Worm (Caenorhabditis elegans) whole organism, young adult: ENCODE data around the gene C56E6.4.

Source experiments
- B0019.2 ChIP-seq: fragments of 200-800 bp; sonication (Bioruptor generic); conservative IDR thresholded peaks from 2 replicates; pipeline ENCODE4 v1.3.6; 2022; ENCODE audit warnings: missing genetic modification reagents, missing genetic modification characterization, missing compliant biosample characterization
- C06A6.2 ChIP-seq: fragments of 200-800 bp; sonication (Bioruptor generic); conservative IDR thresholded peaks from 2 replicates; pipeline ENCODE4 v1.3.6; 2022; ENCODE audit warnings: missing genetic modification characterization, missing compliant biosample characterization
- D2030.7 ChIP-seq: fragments of 200-800 bp; sonication (Bioruptor generic); IDR thresholded peaks from 2 replicates; pipeline ENCODE4 v1.3.6; 2022; ENCODE audit warnings: missing genetic modification reagents, missing genetic modification characterization, missing compliant biosample characterization
- F10E7.11 ChIP-seq: sonication (generic microtip); optimal IDR thresholded peaks from 2 replicates; lab custom pipeline; 2017; ENCODE audit warnings: mild to moderate bottlenecking, missing genetic modification characterization, moderate library complexity, missing compliant biosample characterization
- F57A8.1 ChIP-seq: fragments of 200-800 bp; sonication (Bioruptor generic); optimal IDR thresholded peaks from 2 replicates; lab custom pipeline; 2018; ENCODE audit warnings: mild to moderate bottlenecking, missing genetic modification characterization, moderate library complexity, missing compliant biosample characterization
- F57C9.4 ChIP-seq: sonication (generic microtip); optimal IDR thresholded peaks from 2 replicates; lab custom pipeline; 2017; ENCODE audit warnings: mild to moderate bottlenecking, missing genetic modification characterization, missing compliant biosample characterization
- K11D2.4 ChIP-seq: fragments of 200-800 bp; sonication (Bioruptor generic); IDR thresholded peaks from 2 replicates; pipeline ENCODE4 v1.3.6; 2022; ENCODE audit warnings: missing genetic modification reagents, missing genetic modification characterization, missing compliant biosample characterization
- T07F8.4 ChIP-seq: sonication (generic microtip); optimal IDR thresholded peaks from 2 replicates; lab custom pipeline; 2016; ENCODE audit warnings: mild to moderate bottlenecking, missing genetic modification characterization, moderate library complexity, missing compliant biosample characterization
- T26A5.8 ChIP-seq: sonication (generic microtip); optimal IDR thresholded peaks from 2 replicates; lab custom pipeline; 2016; ENCODE audit warnings: missing genetic modification characterization, missing compliant biosample characterization
- Y56A3A.18 ChIP-seq: fragments of 200-800 bp; sonication (Bioruptor generic); IDR thresholded peaks from 2 replicates; pipeline ENCODE4 v1.3.6; 2022; ENCODE audit warnings: missing genetic modification reagents, missing genetic modification characterization, missing compliant biosample characterization
- aptf-3 ChIP-seq: fragments of 200-800 bp; sonication (Bioruptor generic); IDR thresholded peaks from 2 replicates; pipeline ENCODE4 v1.3.6; 2022; ENCODE audit warnings: missing genetic modification characterization, missing compliant biosample characterization
- athp-1 ChIP-seq: sonication (generic microtip); optimal IDR thresholded peaks from 2 replicates; lab custom pipeline; 2017; ENCODE audit warnings: mild to moderate bottlenecking, missing genetic modification characterization, missing compliant biosample characterization
- attf-3 ChIP-seq: fragments of 200-800 bp; sonication (Bioruptor generic); conservative IDR thresholded peaks from 2 replicates; pipeline ENCODE4 v1.3.6; 2022; ENCODE audit warnings: missing genetic modification reagents, missing genetic modification characterization, missing compliant biosample characterization
- ccch-3 ChIP-seq: fragments of 200-800 bp; sonication (Bioruptor generic); optimal IDR thresholded peaks from 2 replicates; lab custom pipeline; 2018; ENCODE audit warnings: mild to moderate bottlenecking, missing genetic modification characterization, missing compliant biosample characterization
- chd-7 ChIP-seq: sonication (generic microtip); optimal IDR thresholded peaks from 2 replicates; lab custom pipeline; 2016; ENCODE audit warnings: mild to moderate bottlenecking, missing genetic modification characterization, moderate library complexity, missing compliant biosample characterization
- dpl-1 ChIP-seq: fragments of 150-350 bp; optimal IDR thresholded peaks from 2 replicates; lab custom pipeline; 2014; ENCODE audit warnings: missing biosample characterization, missing genetic modification reagents, missing genetic modification characterization
- egl-18 ChIP-seq: fragments of 200-800 bp; sonication (Bioruptor generic); IDR thresholded peaks from 2 replicates; pipeline ENCODE4 v1.3.6; 2022; ENCODE audit warnings: missing genetic modification reagents, missing genetic modification characterization, missing compliant biosample characterization
- him-1 ChIP-seq: sonication (generic microtip); optimal IDR thresholded peaks from 2 replicates; lab custom pipeline; 2016; ENCODE audit warnings: missing genotype, missing genetic modification reagents, missing genetic modification characterization, missing compliant biosample characterization
- hrde-1 ChIP-seq: sonication (generic microtip); optimal IDR thresholded peaks from 2 replicates; lab custom pipeline; 2016; ENCODE audit warnings: missing genetic modification characterization, mild to moderate bottlenecking, missing compliant biosample characterization, moderate library complexity, missing genotype, missing genetic modification reagents, borderline replicate concordance
- hsf-1 ChIP-seq: fragments of 200-800 bp; sonication (Bioruptor generic); IDR thresholded peaks from 2 replicates; pipeline ENCODE4 v1.3.6; 2022; ENCODE audit warnings: missing genetic modification reagents, missing genetic modification characterization, missing compliant biosample characterization
- let-526 ChIP-seq: fragments of 200-800 bp; sonication (Bioruptor generic); IDR thresholded peaks from 2 replicates; pipeline ENCODE4 v1.3.6; 2022; ENCODE audit warnings: missing genetic modification reagents, missing genetic modification characterization, missing compliant biosample characterization
- let-607 ChIP-seq, 2 experiments: fragments of 200-800 bp in 1 of 2; sonication (Bioruptor generic) in 1 of 2; sonication (generic microtip) in 1 of 2; optimal IDR thresholded peaks; 2 replicates each; lab custom pipeline; 2016 to 2018; ENCODE audit warnings: mild to moderate bottlenecking in 2 of 2, missing compliant biosample characterization in 2 of 2, missing genetic modification characterization in 2 of 2, moderate library complexity in 2 of 2, missing genotype in 1 of 2
- lin-35 ChIP-seq, 3 experiments: fragments of 150-350 bp in 2 of 3; sonication (generic microtip) in 1 of 3; optimal IDR thresholded peaks; 2 replicates each; lab custom pipeline; 2014 to 2018; ENCODE audit warnings: missing biosample characterization in 3 of 3, missing genetic modification characterization in 3 of 3, missing genetic modification reagents in 3 of 3
- lsl-1 ChIP-seq: fragments of 200-800 bp; sonication (Bioruptor generic); optimal IDR thresholded peaks from 2 replicates; lab custom pipeline; 2018; ENCODE audit warnings: mild to moderate bottlenecking, missing genetic modification characterization, moderate library complexity, missing compliant biosample characterization
- madf-6 ChIP-seq: fragments of 200-800 bp; sonication (Bioruptor generic); IDR thresholded peaks from 2 replicates; pipeline ENCODE4 v1.3.6; 2022; ENCODE audit warnings: missing genetic modification reagents, missing genetic modification characterization, missing compliant biosample characterization
- nhr-80 ChIP-seq: sonication (generic microtip); optimal IDR thresholded peaks from 2 replicates; lab custom pipeline; 2016; ENCODE audit warnings: missing genetic modification characterization, missing compliant biosample characterization
- pbrm-1 ChIP-seq: fragments of 200-800 bp; sonication (Bioruptor generic); IDR thresholded peaks from 2 replicates; pipeline ENCODE4 v1.3.6; 2022; ENCODE audit warnings: missing genetic modification reagents, missing genetic modification characterization, missing compliant biosample characterization
- rec-8 ChIP-seq, 2 experiments: sonication (generic microtip); optimal IDR thresholded peaks; 2 replicates each; lab custom pipeline; 2016; ENCODE audit warnings: mild to moderate bottlenecking in 2 of 2, missing genetic modification characterization in 2 of 2, missing genetic modification reagents in 2 of 2, missing genotype in 2 of 2, missing biosample characterization in 1 of 2, missing compliant biosample characterization in 1 of 2, moderate library complexity in 1 of 2
- rpc-1 ChIP-seq, 2 experiments: fragments of 150-350 bp in 1 of 2; sonication (generic microtip) in 1 of 2; optimal IDR thresholded peaks; 2 replicates each; lab custom pipeline; 2014 to 2018; ENCODE audit warnings: missing biosample characterization in 1 of 2, missing genetic modification characterization in 1 of 2, missing genetic modification reagents in 1 of 2, missing genotype in 1 of 2
- sdz-38 ChIP-seq: sonication (generic microtip); optimal IDR thresholded peaks from 2 replicates; lab custom pipeline; 2016; ENCODE audit warnings: missing genotype, missing genetic modification characterization, missing compliant biosample characterization
- tbp1 ChIP-seq: fragments of 200-800 bp; sonication (Bioruptor generic); optimal IDR thresholded peaks from 2 replicates; lab custom pipeline; 2018; ENCODE audit warnings: mild to moderate bottlenecking, missing genetic modification characterization, missing compliant biosample characterization
- tlf-1 ChIP-seq: fragments of 200-800 bp; sonication (Bioruptor generic); optimal IDR thresholded peaks from 2 replicates; lab custom pipeline; 2018; ENCODE audit warnings: mild to moderate bottlenecking, missing genetic modification characterization, missing compliant biosample characterization
- ztf-18 ChIP-seq: sonication (generic microtip); optimal IDR thresholded peaks from 2 replicates; lab custom pipeline; 2016; ENCODE audit warnings: missing genotype, mild to moderate bottlenecking, missing genetic modification characterization, missing compliant biosample characterization
- ztf-22 ChIP-seq: fragments of 200-800 bp; sonication (Bioruptor generic); optimal IDR thresholded peaks from 2 replicates; lab custom pipeline; 2018; ENCODE audit warnings: mild to moderate bottlenecking, missing genetic modification characterization, moderate library complexity, missing compliant biosample characterization
- ztf-6 ChIP-seq: fragments of 200-800 bp; sonication (Bioruptor generic); IDR thresholded peaks from 2 replicates; pipeline ENCODE4 v1.3.6; 2022; ENCODE audit warnings: missing genetic modification reagents, missing genetic modification characterization, missing compliant biosample characterization

The C56E6.4 gene

ce11 chrII:6482762-6483161 is 45.8 kb downstream of the C56E6.4 start:
- no peak for TF ChIP-seq attf-3 (GFP tag; lab: Robert Waterston, UW)
- no peak for TF ChIP-seq Y56A3A.18 (GFP tag; lab: Robert Waterston, UW)
- TF ChIP-seq rec-8 (tag; optimal IDR thresholded peaks at IDR 0.05; lab: Kevin White, UChicago), result no peak
- no peak for TF ChIP-seq ztf-18 (tag; lab: Kevin White, UChicago)
- TF ChIP-seq C06A6.2, result no peak
- TF ChIP-seq nhr-80 (tag; lab: Kevin White, UChicago), result no peak
- TF ChIP-seq F10E7.11 (tag; lab: Kevin White, UChicago), result no peak
- TF ChIP-seq let-607 (tag; optimal IDR thresholded peaks at IDR 0.05; lab: Kevin White, UChicago), result no peak
- TF ChIP-seq pbrm-1 (GFP tag; lab: Robert Waterston, UW), result no peak
- no peak for TF ChIP-seq F57C9.4
- no peak for TF ChIP-seq madf-6
- no peak for TF ChIP-seq lin-35 (GFP tag; optimal IDR thresholded peaks at IDR 0.05; lab: Kevin White, UChicago)
- no peak for TF ChIP-seq ztf-6 (GFP tag; lab: Robert Waterston, UW)
- TF ChIP-seq dpl-1 (GFP tag; lab: Kevin White, UChicago), result no peak
- TF ChIP-seq aptf-3, result no peak

ce11 chrII:6482102-6482501 is 46.4 kb downstream of the C56E6.4 start, which contains the start of gene del-10:
Gene del-10 (minus strand): TSS chrII:6482125.
- TF ChIP-seq hsf-1 (GFP tag; lab: Robert Waterston, UW), result no peak
- TF ChIP-seq hrde-1, result no peak
- no peak for TF ChIP-seq ccch-3
- TF ChIP-seq egl-18 (GFP tag; lab: Robert Waterston, UW), result no peak
- TF ChIP-seq chd-7 (tag; lab: Kevin White, UChicago), result no peak
- no peak for TF ChIP-seq D2030.7 (GFP tag; lab: Robert Waterston, UW)
- TF ChIP-seq athp-1, result no peak
- no peak for TF ChIP-seq F57A8.1 (GFP tag; lab: Kevin White, UChicago)
- no peak for TF ChIP-seq T26A5.8 (tag; lab: Kevin White, UChicago)
- no peak for TF ChIP-seq ztf-22 (GFP tag; lab: Kevin White, UChicago)
- TF ChIP-seq him-1 (tag; lab: Kevin White, UChicago), result no peak
- no peak for TF ChIP-seq rpc-1 (optimal IDR thresholded peaks at IDR 0.05; lab: Kevin White, UChicago)
- TF ChIP-seq rpc-1 (tag; optimal IDR thresholded peaks at IDR 0.05; lab: Kevin White, UChicago), result no peak
- no peak for TF ChIP-seq tlf-1 (GFP tag; lab: Kevin White, UChicago)
- TF ChIP-seq K11D2.4 (GFP tag; lab: Robert Waterston, UW), result no peak
- TF ChIP-seq let-526 (GFP tag; lab: Robert Waterston, UW), result no peak
- no peak for TF ChIP-seq T07F8.4 (tag; lab: Kevin White, UChicago)
- TF ChIP-seq attf-3 (GFP tag; lab: Robert Waterston, UW), result no peak
- TF ChIP-seq B0019.2, result no peak
- TF ChIP-seq sdz-38, result no peak

- TF ChIP-seq lsl-1 (GFP tag; lab: Kevin White, UChicago) (peak; percentile 68), tbp1 (GFP tag; lab: Kevin White, UChicago) (no peak)
- TF ChIP-seq, all 124 proteins: peak for 1
These were observed 51.9 kb downstream of the C56E6.4 start, which contains the start of gene T28D9.4 for ce11 chrII:6476655-6477054. Gene T28D9.4 (plus strand): TSS chrII:6476955.
